Worm (Caenorhabditis elegans) whole organism, L3 larva: ENCODE results near the gene K01D12.20.

Experiments
- R02D3.7 ChIP-seq: fragments of 150-350 bp; optimal IDR thresholded peaks from 2 replicates; lab custom pipeline; 2014; ENCODE audit warnings: missing biosample characterization, missing genetic modification characterization
- ZK546.5 ChIP-seq: sonication (generic microtip); optimal IDR thresholded peaks from 2 replicates; lab custom pipeline; 2017; ENCODE audit warnings: missing biosample characterization, missing genetic modification characterization
- ama-1 ChIP-seq: fragments of 150-350 bp; optimal IDR thresholded peaks from 2 replicates; lab custom pipeline; 2018
- ceh-28 ChIP-seq: fragments of 150-350 bp; optimal IDR thresholded peaks from 2 replicates; lab custom pipeline; 2014; ENCODE audit warnings: missing biosample characterization, missing genetic modification reagents, missing genetic modification characterization
- ceh-82 ChIP-seq: fragments of 150-350 bp; optimal IDR thresholded peaks from 2 replicates; lab custom pipeline; 2014; ENCODE audit warnings: missing biosample characterization, missing genetic modification characterization
- daf-12 ChIP-seq: fragments of 150-350 bp; optimal IDR thresholded peaks from 2 replicates; lab custom pipeline; 2014; ENCODE audit warnings: missing biosample characterization, missing genetic modification reagents, missing genetic modification characterization
- egl-27 ChIP-seq: sonication (generic microtip); optimal IDR thresholded peaks from 4 replicates; lab custom pipeline; 2017; ENCODE audit warnings: missing biosample characterization, missing genetic modification reagents, missing genetic modification characterization
- egl-5 ChIP-seq: fragments of 150-350 bp; optimal IDR thresholded peaks from 2 replicates; lab custom pipeline; 2017; ENCODE audit warnings: missing biosample characterization, missing genetic modification reagents, missing genetic modification characterization, inconsistent platforms
- elt-1 ChIP-seq: fragments of 150-350 bp; optimal IDR thresholded peaks from 2 replicates; lab custom pipeline; 2014; ENCODE audit warnings: missing biosample characterization, missing genetic modification characterization
- elt-2 ChIP-seq: sonication (generic microtip); optimal IDR thresholded peaks from 2 replicates; lab custom pipeline; 2016; ENCODE audit warnings: missing genetic modification reagents, mild to moderate bottlenecking, missing genetic modification characterization, missing compliant biosample characterization
- elt-3 ChIP-seq, 3 experiments: fragments of 150-350 bp in 1 of 3; sonication (generic microtip) in 2 of 3; optimal IDR thresholded peaks; 2 replicates in 2 of 3; 4 replicates in 1 of 3; lab custom pipeline; 2014 to 2017; ENCODE audit warnings: missing biosample characterization in 3 of 3, missing genetic modification characterization in 3 of 3
- eor-1 ChIP-seq, 2 experiments: fragments of 150-350 bp; optimal IDR thresholded peaks; 2 replicates each; lab custom pipeline; 2014 to 2018; ENCODE audit warnings: missing biosample characterization in 2 of 2, missing genetic modification characterization in 2 of 2
- fkh-2 ChIP-seq: fragments of 150-350 bp; optimal IDR thresholded peaks from 2 replicates; lab custom pipeline; 2014; ENCODE audit warnings: missing biosample characterization, missing genetic modification reagents, missing genetic modification characterization
- fos-1 ChIP-seq: fragments of 150-350 bp; optimal IDR thresholded peaks from 2 replicates; lab custom pipeline; 2014; ENCODE audit warnings: missing biosample characterization, missing genetic modification characterization
- hmg-11 ChIP-seq: sonication (generic microtip); optimal IDR thresholded peaks from 2 replicates; lab custom pipeline; 2016; ENCODE audit warnings: missing genetic modification characterization, missing compliant biosample characterization
- jun-1 ChIP-seq: fragments of 150-350 bp; optimal IDR thresholded peaks from 2 replicates; lab custom pipeline; 2014; ENCODE audit warnings: missing biosample characterization, missing genetic modification reagents, missing genetic modification characterization
- lin-15B ChIP-seq: fragments of 150-350 bp; optimal IDR thresholded peaks from 2 replicates; lab custom pipeline; 2014; ENCODE audit warnings: missing biosample characterization, missing genetic modification characterization
- lin-39 ChIP-seq: fragments of 150-350 bp; optimal IDR thresholded peaks from 2 replicates; lab custom pipeline; 2018; ENCODE audit warnings: missing biosample characterization, missing genetic modification reagents, missing genetic modification characterization
- lsy-12 ChIP-seq: sonication (generic microtip); optimal IDR thresholded peaks from 2 replicates; lab custom pipeline; 2016; ENCODE audit warnings: mild to moderate bottlenecking, missing genetic modification characterization, missing compliant biosample characterization
- mdl-1 ChIP-seq: fragments of 150-350 bp; optimal IDR thresholded peaks from 2 replicates; lab custom pipeline; 2014; ENCODE audit warnings: missing biosample characterization, missing genetic modification characterization
- mml-1 ChIP-seq: fragments of 150-350 bp; sonication (generic microtip); optimal IDR thresholded peaks from 3 replicates; lab custom pipeline; 2014; ENCODE audit warnings: missing biosample characterization, missing genetic modification characterization
- nhr-11 ChIP-seq: fragments of 150-350 bp; optimal IDR thresholded peaks from 2 replicates; lab custom pipeline; 2014; ENCODE audit warnings: missing biosample characterization, missing genetic modification characterization
- nhr-23 ChIP-seq: fragments of 150-350 bp; optimal IDR thresholded peaks from 2 replicates; lab custom pipeline; 2014; ENCODE audit warnings: missing biosample characterization, missing genetic modification reagents, missing genetic modification characterization
- nhr-237 ChIP-seq: fragments of 150-350 bp; optimal IDR thresholded peaks from 2 replicates; lab custom pipeline; 2014; ENCODE audit warnings: missing biosample characterization, missing genetic modification characterization
- nhr-25 ChIP-seq: sonication (generic microtip); optimal IDR thresholded peaks from 2 replicates; lab custom pipeline; 2017; ENCODE audit warnings: missing biosample characterization, missing genetic modification characterization
- nhr-43 ChIP-seq: sonication (generic microtip); optimal IDR thresholded peaks from 2 replicates; lab custom pipeline; 2016; ENCODE audit warnings: mild to moderate bottlenecking, missing genetic modification characterization, missing compliant biosample characterization; ENCODE audit not compliant: poor library complexity, severe bottlenecking
- nhr-67 ChIP-seq: fragments of 150-350 bp; optimal IDR thresholded peaks from 2 replicates; lab custom pipeline; 2014; ENCODE audit warnings: missing biosample characterization, missing genetic modification characterization
- nhr-77 ChIP-seq: fragments of 150-350 bp; optimal IDR thresholded peaks from 2 replicates; lab custom pipeline; 2014; ENCODE audit warnings: missing biosample characterization, missing genetic modification characterization
- sea-2 ChIP-seq: fragments of 150-350 bp; sonication (generic microtip); optimal IDR thresholded peaks from 4 replicates; lab custom pipeline; 2014; ENCODE audit warnings: missing biosample characterization, missing genetic modification reagents, missing genetic modification characterization
- snpc-4 ChIP-seq: fragments of 150-350 bp; optimal IDR thresholded peaks from 2 replicates; lab custom pipeline; 2014; ENCODE audit warnings: missing biosample characterization, missing genetic modification characterization
- tbx-2 ChIP-seq: sonication (generic microtip); optimal IDR thresholded peaks from 2 replicates; lab custom pipeline; 2016; ENCODE audit warnings: mild to moderate bottlenecking, missing genetic modification characterization, missing compliant biosample characterization
- unc-39 ChIP-seq: sonication (generic microtip); optimal IDR thresholded peaks from 4 replicates; lab custom pipeline; 2017; ENCODE audit warnings: missing biosample characterization, missing genetic modification characterization
- unc-62 ChIP-seq: fragments of 150-350 bp; sonication (generic microtip); optimal IDR thresholded peaks from 4 replicates; lab custom pipeline; 2014; ENCODE audit warnings: missing biosample characterization, missing genetic modification reagents, missing genetic modification characterization
- zag-1 ChIP-seq: fragments of 150-350 bp; optimal IDR thresholded peaks from 2 replicates; lab custom pipeline; 2014; ENCODE audit warnings: missing biosample characterization, missing genetic modification characterization
- ztf-11 ChIP-seq: fragments of 150-350 bp; optimal IDR thresholded peaks from 2 replicates; lab custom pipeline; 2014; ENCODE audit warnings: missing biosample characterization, missing genetic modification characterization
- ztf-4 ChIP-seq: fragments of 150-350 bp; optimal IDR thresholded peaks from 2 replicates; lab custom pipeline; 2014; ENCODE audit warnings: missing biosample characterization, missing genetic modification characterization

The K01D12.20 gene

ce11 chrV:12406514-12406913, 5.9 kb upstream of the K01D12.20 start:
- TF ChIP-seq mml-1 (tag; lab: Kevin White, UChicago) = no peak
- no peak for TF ChIP-seq fos-1 (tag; lab: Kevin White, UChicago)
- no peak for TF ChIP-seq lin-15B
- no peak for TF ChIP-seq eor-1 (tag; optimal IDR thresholded peaks at IDR 0.05; lab: Kevin White, UChicago)
- no peak for TF ChIP-seq ama-1
- TF ChIP-seq elt-1 (tag; lab: Kevin White, UChicago) = no peak
- no peak for TF ChIP-seq daf-12 (tag; lab: Kevin White, UChicago)
- no peak for TF ChIP-seq nhr-77 (tag; lab: Kevin White, UChicago)

DNA sequence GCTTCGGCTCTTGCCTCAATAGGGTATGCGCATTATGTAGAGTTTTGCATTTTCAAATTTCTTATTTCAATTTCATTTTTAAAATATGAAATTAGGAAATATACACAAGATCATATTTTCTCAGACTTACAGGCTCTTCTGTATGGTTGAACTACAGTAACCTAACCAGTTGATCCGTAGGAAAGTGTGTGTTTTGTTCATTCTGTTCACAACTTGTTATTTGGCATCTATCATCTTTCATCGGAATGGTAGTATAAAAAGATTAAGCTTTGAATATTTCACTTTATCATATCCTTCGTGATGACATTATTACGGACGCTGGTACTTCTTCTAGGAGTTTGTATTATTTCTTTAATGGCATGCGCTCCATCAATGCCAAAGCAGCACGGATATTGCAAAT, 5.3 kb upstream of the K01D12.20 start, which contains the start of gene K01D12.10:
K01D12.10 (plus strand) TSS at position 301 of the 400 bp plus-strand sequence.
- TF ChIP-seq fkh-2 (tag; lab: Kevin White, UChicago) (no peak), nhr-67 (no peak), unc-62 (GFP tag; lab: Kevin White, UChicago) (no peak), nhr-23 (tag; lab: Kevin White, UChicago) (no peak), nhr-43 (tag; lab: Kevin White, UChicago) (no peak), elt-1 (tag; lab: Kevin White, UChicago) (no peak), ztf-4 (tag; lab: Kevin White, UChicago) (no peak), elt-2 (tag; lab: Kevin White, UChicago) (no peak), sea-2 (GFP tag; lab: Kevin White, UChicago) (no peak), hmg-11 (tag; lab: Kevin White, UChicago) (no peak), snpc-4 (tag; lab: Kevin White, UChicago) (no peak), elt-3 (tag; optimal IDR thresholded peaks at IDR 0.05; lab: Kevin White, UChicago) (no peak)

DNA sequence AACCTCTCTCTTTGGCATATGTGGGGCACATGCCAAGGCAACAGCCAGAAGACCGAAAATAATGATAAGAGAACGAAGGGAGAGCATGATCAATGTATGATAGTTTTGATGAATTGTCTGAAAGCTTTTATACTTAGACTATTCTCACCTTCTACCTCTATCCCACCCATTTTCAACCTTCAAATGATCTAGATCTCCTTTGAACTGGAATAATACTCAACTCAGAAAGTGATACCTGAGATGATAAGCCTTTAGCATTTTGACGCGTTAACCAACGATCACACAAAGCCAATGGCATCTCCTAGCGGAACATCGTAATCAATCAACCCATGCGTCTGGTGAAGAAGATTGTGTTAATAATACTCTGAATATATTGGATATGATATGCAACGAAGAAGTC, 3.9 kb upstream of the K01D12.20 start, which contains the start of gene K01D12.9:
K01D12.9 (minus strand) TSS at position 101 of the 400 bp plus-strand sequence.
- TF ChIP-seq mdl-1 (tag; lab: Kevin White, UChicago) = no peak
- no peak for TF ChIP-seq sea-2 (GFP tag; lab: Kevin White, UChicago)
- TF ChIP-seq snpc-4 (tag; lab: Kevin White, UChicago) = no peak
- peak; percentile 54 for TF ChIP-seq nhr-25 (tag; lab: Kevin White, UChicago)
- TF ChIP-seq elt-2 (tag; lab: Kevin White, UChicago) = no peak

- TF ChIP-seq nhr-11 (no peak), lsy-12 (tag; lab: Kevin White, UChicago) (no peak), zag-1 (no peak), nhr-43 (tag; lab: Kevin White, UChicago) (no peak), mml-1 (tag; lab: Kevin White, UChicago) (no peak), eor-1 (tag; optimal IDR thresholded peaks at IDR 0.05; lab: Kevin White, UChicago) (no peak), ceh-28 (tag; lab: Kevin White, UChicago) (no peak), nhr-77 (tag; lab: Kevin White, UChicago) (no peak), lin-39 (tag; lab: Kevin White, UChicago) (no peak), unc-62 (GFP tag; lab: Kevin White, UChicago) (no peak), ztf-11 (tag; lab: Kevin White, UChicago) (no peak), ZK546.5 (tag; lab: Kevin White, UChicago) (no peak), egl-5 (tag; lab: Kevin White, UChicago) (no peak), lin-15B (no peak), jun-1 (tag; lab: Kevin White, UChicago) (no peak), hmg-11 (tag; lab: Kevin White, UChicago) (no peak), tbx-2 (tag; lab: Kevin White, UChicago) (no peak), R02D3.7 (tag; lab: Kevin White, UChicago) (no peak), ceh-82 (tag; lab: Kevin White, UChicago) (no peak), nhr-237 (tag; lab: Kevin White, UChicago) (no peak)
These were observed 1.7 kb upstream of the K01D12.20 start, which contains the start of gene K01D12.8 for ce11 chrV:12402355-12402754. K01D12.8 (plus strand) TSS chrV:12402655.

DNA sequence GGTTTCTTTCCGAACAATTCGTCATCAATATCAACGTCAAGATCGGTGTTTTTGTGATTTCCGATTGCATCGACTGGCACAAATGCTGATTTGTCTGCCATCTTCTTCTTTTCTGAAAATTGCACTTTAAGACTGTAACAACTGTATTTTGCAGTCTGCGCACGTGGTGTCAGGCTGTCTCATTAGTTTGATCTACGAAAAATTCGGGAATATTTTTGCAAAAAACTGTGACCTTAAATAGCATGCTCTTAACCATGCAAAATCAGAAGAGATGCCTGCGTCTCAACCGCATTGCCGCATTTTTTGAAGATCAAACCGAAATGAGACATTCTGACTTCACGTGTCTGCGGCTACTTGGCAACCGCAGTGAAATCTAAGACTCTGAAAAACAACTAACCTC, 769 bp upstream of the K01D12.20 start, which contains the start of gene K01D12.7:
K01D12.7 (minus strand) TSS at position 101 of the 400 bp plus-strand sequence.
- TF ChIP-seq nhr-23 (tag; lab: Kevin White, UChicago) = no peak
- no peak for TF ChIP-seq egl-27
- no peak for TF ChIP-seq zag-1
- no peak for TF ChIP-seq elt-1 (tag; lab: Kevin White, UChicago)
- no peak for TF ChIP-seq elt-2 (tag; lab: Kevin White, UChicago)
- no peak for TF ChIP-seq fos-1 (tag; lab: Kevin White, UChicago)
- TF ChIP-seq mdl-1 (tag; lab: Kevin White, UChicago) = no peak
- TF ChIP-seq ceh-28 (tag; lab: Kevin White, UChicago) = no peak
- no peak for TF ChIP-seq nhr-25 (tag; lab: Kevin White, UChicago)
- no peak for TF ChIP-seq unc-39
- no peak for TF ChIP-seq unc-62 (GFP tag; lab: Kevin White, UChicago)
- no peak for TF ChIP-seq ztf-4 (tag; lab: Kevin White, UChicago)
- no peak for TF ChIP-seq ama-1
- TF ChIP-seq lin-15B = no peak
- TF ChIP-seq snpc-4 (tag; lab: Kevin White, UChicago) = no peak
- TF ChIP-seq nhr-77 (tag; lab: Kevin White, UChicago) = no peak
- no peak for TF ChIP-seq fkh-2 (tag; lab: Kevin White, UChicago)
